Fruit fly (Drosophila melanogaster): ENCODE data around the gene Tmtc1.

The Tmtc1 gene

dm6 chr2L:2765659-2766373, 88.3 kb downstream of the Tmtc1 start, which contains the start of the genes Snx21 and aph-1 (continued):
- TF ChIP-seq Aef1 (GFP tag; IDR thresholded peaks at IDR 0.05) (peak; percentile 88), CG6791 (GFP tag; IDR thresholded peaks at IDR 0.05; ENCODE audit: partially characterized antibody) (no peak), tna (GFP tag; IDR thresholded peaks at IDR 0.05; ENCODE audit: partially characterized antibody) (no peak), CG1647 (GFP tag; optimal IDR thresholded peaks at IDR 0.05) (peak; percentile 81), HLH3B (GFP tag; IDR thresholded peaks at IDR 0.05) (peak; percentile 81), Awh (GFP tag; IDR thresholded peaks at IDR 0.05) (peak; percentile 75), Six4 (GFP tag; optimal IDR thresholded peaks at IDR 0.05) (peak; percentile 85), bcd (GFP tag; optimal IDR thresholded peaks at IDR 0.05) (peak; percentile 91), CG4282 (GFP tag; optimal IDR thresholded peaks at IDR 0.05) (peak; percentile 64), bowl (GFP tag; IDR thresholded peaks at IDR 0.05) (peak; percentile 33; the same call in 1 of the 2 replicates), CG12104 (GFP tag; optimal IDR thresholded peaks at IDR 0.05) (peak; percentile 87), Doc3 (GFP tag; IDR thresholded peaks at IDR 0.05; ENCODE audit: partially characterized antibody) (no peak), CG7928 (GFP tag; optimal IDR thresholded peaks at IDR 0.05) (peak; percentile 65), lab (GFP tag; optimal IDR thresholded peaks at IDR 0.05) (peak; percentile 95), CG5245 (GFP tag; optimal IDR thresholded peaks at IDR 0.05) (peak; percentile 85), Pdp1 (GFP tag; optimal IDR thresholded peaks at IDR 0.05) (peak; percentile 78 to 91), Hey (tag; optimal IDR thresholded peaks at IDR 0.05) (peak; percentile 57), salm (tag; optimal IDR thresholded peaks at IDR 0.05) (peak; percentile 80), en (GFP tag; optimal IDR thresholded peaks at IDR 0.05) (peak; percentile 72), CG8765 (GFP tag; IDR thresholded peaks at IDR 0.05) (peak; percentile 75), so (GFP tag; IDR thresholded peaks at IDR 0.05) (peak; percentile 90), Taf1 (GFP tag; IDR thresholded peaks at IDR 0.05) (peak; percentile 74), CG11398 (GFP tag; optimal IDR thresholded peaks at IDR 0.05) (peak; percentile 73), HmgZ (tag; optimal IDR thresholded peaks at IDR 0.05) (peak; percentile 85), Nf-YA (GFP tag; IDR thresholded peaks at IDR 0.05) (peak; percentile 48), CG12299 (tag; optimal IDR thresholded peaks at IDR 0.05) (peak; percentile 85), CG4424 (GFP tag; optimal IDR thresholded peaks at IDR 0.05) (peak; percentile 93), CG10431 (GFP tag; optimal IDR thresholded peaks at IDR 0.05) (peak; percentile 77), CG13123 (GFP tag; optimal IDR thresholded peaks at IDR 0.05) (peak; percentile 76), CG7839 (tag; optimal IDR thresholded peaks at IDR 0.05) (peak; percentile 96), CG9727 (GFP tag; optimal IDR thresholded peaks at IDR 0.05) (peak; percentile 92), CG18599 (GFP tag; optimal IDR thresholded peaks at IDR 0.05) (peak; percentile 93), HLH54F (GFP tag; optimal IDR thresholded peaks at IDR 0.05) (peak; percentile 93), CG14441 (GFP tag; IDR thresholded peaks at IDR 0.05) (peak; percentile 84), bab2 (GFP tag; optimal IDR thresholded peaks at IDR 0.05) (peak; percentile 89), ato (GFP tag; IDR thresholded peaks at IDR 0.05; ENCODE audit: partially characterized antibody) (no peak), Poxn (GFP tag; IDR thresholded peaks at IDR 0.05) (peak; percentile 54), CG12744 (GFP tag; optimal IDR thresholded peaks at IDR 0.05) (peak; percentile 26), CG11093 (GFP tag; IDR thresholded peaks at IDR 0.05) (peak; percentile 82), otp (GFP tag; IDR thresholded peaks at IDR 0.05) (peak; percentile 56; the same call in 2 of the 3 replicates), yki (optimal IDR thresholded peaks at IDR 0.05) (peak; percentile 47), CG4730 (GFP tag; IDR thresholded peaks at IDR 0.05) (peak; percentile 79), ken (GFP tag; IDR thresholded peaks at IDR 0.05) (peak; percentile 79), CG17186 (GFP tag; optimal IDR thresholded peaks at IDR 0.05) (peak; percentile 54), CG13296 (GFP tag; optimal IDR thresholded peaks at IDR 0.05) (peak; percentile 91), ab (GFP tag; optimal IDR thresholded peaks at IDR 0.05) (peak; percentile 75), bbx (GFP tag; IDR thresholded peaks at IDR 0.05; ENCODE audit: partially characterized antibody) (no peak), h (optimal IDR thresholded peaks at IDR 0.05) (no peak), klu (GFP tag; IDR thresholded peaks at IDR 0.05) (peak; percentile 86), croc (GFP tag; conservative IDR thresholded peaks at IDR 0.05) (peak; percentile 83), NC2β (GFP tag; optimal IDR thresholded peaks at IDR 0.05) (peak; percentile 77)
